Fruit fly (Drosophila melanogaster) Kc167 (cell line): ENCODE measurements around the gene CG7239.

ENCODE experiments used
- Myc ChIP-seq: fragments of >200 bp; optimal IDR thresholded peaks from 2 replicates; lab custom pipeline; 2017; ENCODE audit warnings: missing external identifiers
- Sin3A ChIP-seq: fragments of >200 bp; optimal IDR thresholded peaks from 2 replicates; lab custom pipeline; 2018; ENCODE audit warnings: missing external identifiers
- h ChIP-seq: fragments of >200 bp; optimal IDR thresholded peaks from 3 replicates; lab custom pipeline; 2018; ENCODE audit warnings: missing external identifiers
- insv ChIP-seq: fragments of >200 bp; optimal IDR thresholded peaks from 3 replicates; lab custom pipeline; 2018; ENCODE audit warnings: missing external identifiers
- psq ChIP-seq: fragments of >200 bp; optimal IDR thresholded peaks from 2 replicates; lab custom pipeline; 2017; ENCODE audit warnings: missing external identifiers
- ttk ChIP-seq: sonication (Bioruptor generic); optimal IDR thresholded peaks from 2 replicates; lab custom pipeline; 2017; ENCODE audit warnings: missing external identifiers

Gene CG7239

dm6 chr2L:5820930-5821329 lies 18.9 kb downstream of the CG7239 start:
- TF ChIP-seq ttk (lab: Kevin White, UChicago) (no peak), h (lab: Kevin White, UChicago) (no peak), Sin3A (lab: Kevin White, UChicago) (no peak), Myc (lab: Kevin White, UChicago) (no peak), insv (lab: Kevin White, UChicago) (no peak)

DNA sequence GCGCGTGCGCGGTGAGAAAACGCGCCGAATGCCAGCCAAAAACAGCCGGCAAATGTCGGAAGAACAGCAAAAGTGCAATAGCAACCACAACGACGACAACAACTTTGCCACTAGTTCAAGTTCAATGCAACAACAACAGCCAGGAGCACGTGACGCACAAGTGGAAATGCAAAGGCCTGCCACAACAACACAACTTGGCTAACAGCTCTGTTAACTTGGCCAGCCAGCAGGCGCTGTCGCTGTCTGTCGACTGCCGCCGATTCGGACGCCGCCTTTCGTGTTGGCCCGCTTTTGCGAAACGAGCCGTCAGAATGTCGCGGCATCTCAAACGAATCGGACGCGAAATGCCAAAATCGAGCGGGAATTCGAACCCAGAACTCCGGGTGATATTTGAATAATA lies 21.7 kb downstream of the CG7239 start, which contains the start of gene TrissinR:
Gene TrissinR (plus strand): TSS at position 301 of the 400 bp plus-strand sequence.
- TF ChIP-seq Myc (lab: Kevin White, UChicago) (no peak), h (lab: Kevin White, UChicago) (no peak), ttk (lab: Kevin White, UChicago) (no peak), Sin3A (lab: Kevin White, UChicago) (no peak), psq (lab: Kevin White, UChicago) (no peak), insv (lab: Kevin White, UChicago) (no peak)
